Fruit fly (Drosophila melanogaster): ENCODE results near the gene CG10650.
A peak's percentile ranks its signal among the peaks of the same experiment; 100 is the strongest.

The CG10650 gene

dm6 chr2L:18987078-18987895, 8.4 kb downstream of the CG10650 start, which contains the start of the genes Swip-1 and EMC5 (continued):
- no peak; the same call in 1 of the 2 replicates for TF ChIP-seq H2.0 (GFP tag; IDR thresholded peaks at IDR 0.05)
- peak; percentile 43 for TF ChIP-seq CG8290 (GFP tag; optimal IDR thresholded peaks at IDR 0.05)
- TF ChIP-seq CG8290 (tag; optimal IDR thresholded peaks at IDR 0.05): peak; percentile 17 to 36
- peak; percentile 47 for TF ChIP-seq Bgb (GFP tag; IDR thresholded peaks at IDR 0.05; ENCODE audit: partially characterized antibody)
- no peak for TF ChIP-seq Mes4 (GFP tag; optimal IDR thresholded peaks at IDR 0.05)
- TF ChIP-seq NfI (GFP tag; optimal IDR thresholded peaks at IDR 0.05): peak; percentile 2
- no peak for TF ChIP-seq ATbp (GFP tag; optimal IDR thresholded peaks at IDR 0.05)
- no peak for TF ChIP-seq ash1 (GFP tag; optimal IDR thresholded peaks at IDR 0.05)
- TF ChIP-seq BtbVII (GFP tag; optimal IDR thresholded peaks at IDR 0.05): no peak
- TF ChIP-seq CG1233 (GFP tag; optimal IDR thresholded peaks at IDR 0.05): peak; percentile 58
- peak; percentile 66 for TF ChIP-seq B-H2 (GFP tag; optimal IDR thresholded peaks at IDR 0.05)
- peak; percentile 35; the same call in 1 of the 2 replicates for TF ChIP-seq inv (GFP tag; IDR thresholded peaks at IDR 0.05; ENCODE audit: partially characterized antibody)
- TF ChIP-seq lab (GFP tag; optimal IDR thresholded peaks at IDR 0.05): peak; percentile 20
- TF ChIP-seq CG14667 (GFP tag; IDR thresholded peaks at IDR 0.05): 0 out of 2 replicates have a peak, but pooled peaks have one; percentile 26
- TF ChIP-seq Camta (GFP tag; optimal IDR thresholded peaks at IDR 0.05): no peak
- no peak for TF ChIP-seq Tbp (GFP tag; optimal IDR thresholded peaks at IDR 0.05)
- TF ChIP-seq CG10654 (GFP tag; optimal IDR thresholded peaks at IDR 0.05): peak; percentile 54
- no peak for TF ChIP-seq CG17568 (GFP tag; optimal IDR thresholded peaks at IDR 0.05)
- peak in 1 of 2 experiments; percentile 62 for TF ChIP-seq crp (GFP tag; optimal IDR thresholded peaks at IDR 0.05)
- peak; percentile 38 for TF ChIP-seq sqz (GFP tag; optimal IDR thresholded peaks at IDR 0.05)
- no peak for TF ChIP-seq sim (GFP tag; IDR thresholded peaks at IDR 0.05)
- TF ChIP-seq usp (GFP tag; optimal IDR thresholded peaks at IDR 0.05): no peak
- peak; percentile 38 for TF ChIP-seq CG12155 (GFP tag; optimal IDR thresholded peaks at IDR 0.05)
- TF ChIP-seq gcm (GFP tag; optimal IDR thresholded peaks at IDR 0.05): peak; percentile 63
- no peak for TF ChIP-seq CG16863 (GFP tag; optimal IDR thresholded peaks at IDR 0.05)
- TF ChIP-seq BEAF-32 (GFP tag; optimal IDR thresholded peaks at IDR 0.05): peak; percentile 74
- no peak for TF ChIP-seq CG16779 (GFP tag; IDR thresholded peaks at IDR 0.05)
- TF ChIP-seq Sry-δ (GFP tag; optimal IDR thresholded peaks at IDR 0.05): peak; percentile 68
- TF ChIP-seq tup (GFP tag; optimal IDR thresholded peaks at IDR 0.05): no peak
- peak; percentile 78 for TF ChIP-seq Rfx (GFP tag; IDR thresholded peaks at IDR 0.05)
- TF ChIP-seq Vsx1 (GFP tag; optimal IDR thresholded peaks at IDR 0.05): peak; percentile 45
- TF ChIP-seq Med (GFP tag): peak; percentile 86
- no peak for TF ChIP-seq CG15479 (GFP tag; optimal IDR thresholded peaks at IDR 0.05)
- no peak; the same call in 1 of the 2 replicates for TF ChIP-seq CG17328 (GFP tag; IDR thresholded peaks at IDR 0.05)
- TF ChIP-seq ttk (GFP tag; IDR thresholded peaks at IDR 0.05): no peak
- no peak for TF ChIP-seq shn (GFP tag; optimal IDR thresholded peaks at IDR 0.05)
- no peak for TF ChIP-seq CTCF (GFP tag; optimal IDR thresholded peaks at IDR 0.05)
- peak; percentile 71 for TF ChIP-seq Scr (GFP tag; IDR thresholded peaks at IDR 0.05; ENCODE audit: partially characterized antibody)
- TF ChIP-seq caup (GFP tag; optimal IDR thresholded peaks at IDR 0.05; ENCODE audit: severe bottlenecking): peak; percentile 27
- no peak for TF ChIP-seq Dfd (GFP tag; optimal IDR thresholded peaks at IDR 0.05)
- TF ChIP-seq Fer3 (tag; optimal IDR thresholded peaks at IDR 0.05): peak; percentile 44
- TF ChIP-seq Optix (GFP tag; IDR thresholded peaks at IDR 0.05): 0 out of 3 replicates have a peak, but pooled peaks have one; percentile 12
- TF ChIP-seq dmrt11E (tag; optimal IDR thresholded peaks at IDR 0.05): peak; percentile 68
- no peak for TF ChIP-seq CG12744 (GFP tag; optimal IDR thresholded peaks at IDR 0.05)
- peak; percentile 17 for TF ChIP-seq tio (GFP tag; optimal IDR thresholded peaks at IDR 0.05)
- TF ChIP-seq az2 (GFP tag; optimal IDR thresholded peaks at IDR 0.05): peak; percentile 56
- peak; percentile 33 for TF ChIP-seq scrt (GFP tag; optimal IDR thresholded peaks at IDR 0.05)
- TF ChIP-seq CG8359 (GFP tag; optimal IDR thresholded peaks at IDR 0.05; ENCODE audit: borderline replicate concordance): no peak
- peak; percentile 20; the same call in 1 of the 3 replicates for TF ChIP-seq jigr1 (GFP tag; IDR thresholded peaks at IDR 0.05)

Measured in whole organism, embryonic.